Fruit fly (Drosophila melanogaster) whole organism, prepupa: ENCODE measurements around the gene Lmpt.
A peak's percentile ranks its signal among the peaks of the same experiment; 100 is the strongest.

Source experiments
- Blimp-1 ChIP-seq: fragments of 200-800 bp; sonication (Bioruptor generic); optimal IDR thresholded peaks from 3 replicates; lab custom pipeline; 2017; ENCODE audit warnings: missing biosample characterization, missing genetic modification characterization, mild to moderate bottlenecking, moderate library complexity, missing genetic modification reagents
- CG10631 ChIP-seq: fragments of 200-800 bp; sonication (Bioruptor generic); optimal IDR thresholded peaks from 2 replicates; lab custom pipeline; 2016; ENCODE audit warnings: missing biosample characterization, missing genetic modification characterization
- CG10669 ChIP-seq: fragments of 200-800 bp; sonication (Bioruptor generic); optimal IDR thresholded peaks from 3 replicates; lab custom pipeline; 2018; ENCODE audit warnings: missing biosample characterization, mild to moderate bottlenecking, missing genetic modification characterization, moderate library complexity
- CG11294 ChIP-seq: fragments of 200-800 bp; sonication (Bioruptor generic); IDR thresholded peaks from 2 replicates; pipeline ENCODE4 v1.3.6; 2022; ENCODE audit warnings: missing biosample characterization, missing genetic modification characterization
- CG11762 ChIP-seq: fragments of 200-800 bp; sonication (Bioruptor generic); optimal IDR thresholded peaks from 3 replicates; lab custom pipeline; 2016; ENCODE audit warnings: missing biosample characterization, missing genetic modification characterization; ENCODE audit not compliant: insufficient read depth
- CG11902 ChIP-seq: fragments of 200-800 bp; sonication (Bioruptor generic); optimal IDR thresholded peaks from 3 replicates; lab custom pipeline; 2016; ENCODE audit warnings: missing biosample characterization, missing genetic modification characterization
- CG15336 ChIP-seq: fragments of 200-800 bp; sonication (Bioruptor generic); IDR thresholded peaks from 2 replicates; pipeline ENCODE4 v1.3.6; 2022; ENCODE audit warnings: missing biosample characterization, missing genetic modification characterization
- CG1621 ChIP-seq: fragments of 200-800 bp; sonication (Bioruptor generic); optimal IDR thresholded peaks from 3 replicates; lab custom pipeline; 2018; ENCODE audit warnings: missing biosample characterization, mild to moderate bottlenecking, missing genetic modification characterization
- CG31627 ChIP-seq: fragments of 200-800 bp; sonication (Bioruptor generic); optimal IDR thresholded peaks from 3 replicates; lab custom pipeline; 2016; ENCODE audit warnings: missing biosample characterization, missing genetic modification characterization
- CG32006 ChIP-seq: fragments of 200-800 bp; sonication (Bioruptor generic); optimal IDR thresholded peaks from 3 replicates; lab custom pipeline; 2017; ENCODE audit warnings: missing biosample characterization, mild to moderate bottlenecking, missing genetic modification characterization
- CG34406 ChIP-seq: fragments of 200-800 bp; sonication (Bioruptor generic); optimal IDR thresholded peaks from 3 replicates; lab custom pipeline; 2016; ENCODE audit warnings: missing biosample characterization, missing genetic modification characterization
- CG4318 ChIP-seq: fragments of 200-800 bp; sonication (Bioruptor generic); optimal IDR thresholded peaks from 3 replicates; lab custom pipeline; 2017; ENCODE audit warnings: missing biosample characterization, mild to moderate bottlenecking, missing genetic modification characterization
- CG6163 ChIP-seq: fragments of 200-800 bp; sonication (Bioruptor generic); IDR thresholded peaks from 3 replicates; pipeline ENCODE4 v1.3.6; 2022; ENCODE audit warnings: missing biosample characterization, missing genetic modification characterization
- CG6276 ChIP-seq: fragments of 200-800 bp; sonication (Bioruptor generic); optimal IDR thresholded peaks from 2 replicates; lab custom pipeline; 2017; ENCODE audit warnings: missing biosample characterization, mild to moderate bottlenecking, missing genetic modification characterization
- CG6792 ChIP-seq: fragments of 200-800 bp; sonication (Bioruptor generic); optimal IDR thresholded peaks from 3 replicates; lab custom pipeline; 2016; ENCODE audit warnings: missing biosample characterization, missing genetic modification characterization
- CG8119 ChIP-seq: fragments of 200-800 bp; sonication (Bioruptor generic); IDR thresholded peaks from 3 replicates; pipeline ENCODE4 v1.3.6; 2022; ENCODE audit warnings: missing biosample characterization, missing genetic modification characterization
- CG8319 ChIP-seq: fragments of 200-800 bp; sonication (Bioruptor generic); optimal IDR thresholded peaks from 3 replicates; lab custom pipeline; 2016; ENCODE audit warnings: missing biosample characterization, missing genetic modification characterization
- CG8632 ChIP-seq: fragments of 200-800 bp; sonication (Bioruptor generic); optimal IDR thresholded peaks from 3 replicates; lab custom pipeline; 2016; ENCODE audit warnings: missing biosample characterization, missing genetic modification characterization
- CG9139 ChIP-seq: fragments of 200-800 bp; sonication (Bioruptor generic); optimal IDR thresholded peaks from 3 replicates; lab custom pipeline; 2017; ENCODE audit warnings: missing biosample characterization, mild to moderate bottlenecking, missing genetic modification characterization
- Eip93F ChIP-seq: fragments of 200-800 bp; sonication (Bioruptor generic); optimal IDR thresholded peaks from 2 replicates; lab custom pipeline; 2016; ENCODE audit warnings: missing biosample characterization, mild to moderate bottlenecking, missing genetic modification characterization
- Ets21C ChIP-seq: fragments of 200-800 bp; sonication (Bioruptor generic); optimal IDR thresholded peaks from 3 replicates; lab custom pipeline; 2016; ENCODE audit warnings: missing biosample characterization, missing genetic modification characterization
- Ets96B ChIP-seq: fragments of 200-800 bp; optimal IDR thresholded peaks from 2 replicates; lab custom pipeline; 2019; ENCODE audit warnings: missing biosample characterization, mild to moderate bottlenecking, missing genetic modification characterization, moderate library complexity
- Gug ChIP-seq: fragments of 200-800 bp; sonication (Bioruptor generic); IDR thresholded peaks from 2 replicates; pipeline ENCODE4 v1.3.6; 2022; ENCODE audit warnings: missing biosample characterization, missing genetic modification characterization
- Hr38 ChIP-seq: sonication (Bioruptor generic); optimal IDR thresholded peaks from 2 replicates; lab custom pipeline; 2016; ENCODE audit warnings: missing biosample characterization, missing genetic modification characterization
- Hr39 ChIP-seq: fragments of 200-800 bp; sonication (Bioruptor generic); optimal IDR thresholded peaks from 2 replicates; lab custom pipeline; 2016; ENCODE audit warnings: missing biosample characterization, missing genetic modification characterization
- Hr4 ChIP-seq: fragments of 200-800 bp; sonication (Bioruptor generic); optimal IDR thresholded peaks from 3 replicates; lab custom pipeline; 2016; ENCODE audit warnings: missing biosample characterization, missing genetic modification characterization
- Met ChIP-seq: fragments of 200-800 bp; sonication (Bioruptor generic); optimal IDR thresholded peaks from 3 replicates; lab custom pipeline; 2016; ENCODE audit warnings: missing biosample characterization, missing genetic modification characterization
- OdsH ChIP-seq: fragments of 200-800 bp; sonication (Bioruptor generic); optimal IDR thresholded peaks from 3 replicates; lab custom pipeline; 2016; ENCODE audit warnings: missing biosample characterization, missing genetic modification characterization
- Smox ChIP-seq: fragments of 200-800 bp; sonication (Bioruptor generic); optimal IDR thresholded peaks from 3 replicates; lab custom pipeline; 2016; ENCODE audit warnings: missing biosample characterization, missing genetic modification characterization
- Sox102F ChIP-seq: fragments of 200-800 bp; sonication (Bioruptor generic); optimal IDR thresholded peaks from 2 replicates; lab custom pipeline; 2016; ENCODE audit warnings: missing biosample characterization, mild to moderate bottlenecking, missing genetic modification characterization
- Sox15 ChIP-seq: fragments of 200-800 bp; sonication (Bioruptor generic); optimal IDR thresholded peaks from 3 replicates; lab custom pipeline; 2016; ENCODE audit warnings: missing biosample characterization, missing genetic modification characterization
- achi ChIP-seq: fragments of 200-800 bp; sonication (Bioruptor generic); optimal IDR thresholded peaks from 3 replicates; lab custom pipeline; 2016; ENCODE audit warnings: missing biosample characterization, missing genetic modification characterization
- cyc ChIP-seq: fragments of 200-800 bp; sonication (Bioruptor generic); optimal IDR thresholded peaks from 3 replicates; lab custom pipeline; 2016; ENCODE audit warnings: missing biosample characterization, missing genetic modification characterization
- dsx ChIP-seq: fragments of 200-800 bp; optimal IDR thresholded peaks from 3 replicates; lab custom pipeline; 2019; ENCODE audit warnings: missing biosample characterization, mild to moderate bottlenecking, missing genetic modification characterization, moderate library complexity; ENCODE audit not compliant: poor library complexity, severe bottlenecking
- eg ChIP-seq: fragments of 200-800 bp; sonication (Bioruptor generic); IDR thresholded peaks from 3 replicates; pipeline ENCODE4 v1.3.6; 2022; ENCODE audit warnings: missing biosample characterization, missing genetic modification characterization
- esn ChIP-seq: fragments of 200-800 bp; sonication (Bioruptor generic); optimal IDR thresholded peaks from 2 replicates; lab custom pipeline; 2016; ENCODE audit warnings: missing biosample characterization, mild to moderate bottlenecking, missing genetic modification characterization, moderate library complexity
- fd59A ChIP-seq: fragments of 200-800 bp; sonication (Bioruptor generic); optimal IDR thresholded peaks from 2 replicates; lab custom pipeline; 2017; ENCODE audit warnings: missing biosample characterization, mild to moderate bottlenecking, missing genetic modification characterization, missing genetic modification reagents
- fkh ChIP-seq: fragments of 200-800 bp; sonication (Bioruptor generic); optimal IDR thresholded peaks from 3 replicates; lab custom pipeline; 2017; ENCODE audit warnings: missing biosample characterization, mild to moderate bottlenecking, missing genetic modification characterization, moderate library complexity
- lz ChIP-seq: fragments of 200-800 bp; sonication (Bioruptor generic); optimal IDR thresholded peaks from 3 replicates; lab custom pipeline; 2016; ENCODE audit warnings: missing biosample characterization, missing genetic modification characterization
- net ChIP-seq: fragments of 200-800 bp; sonication (Bioruptor generic); optimal IDR thresholded peaks from 3 replicates; lab custom pipeline; 2016; ENCODE audit warnings: missing biosample characterization, missing genetic modification characterization
- pdm3 ChIP-seq: fragments of 200-800 bp; sonication (Bioruptor generic); optimal IDR thresholded peaks from 3 replicates; lab custom pipeline; 2016; ENCODE audit warnings: missing biosample characterization, missing genetic modification characterization
- salr ChIP-seq, 2 experiments: fragments of 200-800 bp; sonication (Bioruptor generic); optimal IDR thresholded peaks; 3 replicates each; lab custom pipeline; 2016 to 2018; ENCODE audit warnings: missing biosample characterization in 2 of 2, missing genetic modification characterization in 2 of 2, mild to moderate bottlenecking in 1 of 2
- spab ChIP-seq: fragments of 200-800 bp; sonication (Bioruptor generic); optimal IDR thresholded peaks from 2 replicates; lab custom pipeline; 2017; ENCODE audit warnings: missing biosample characterization, mild to moderate bottlenecking, missing genetic modification characterization, missing genetic modification reagents
- ss ChIP-seq, 2 experiments: fragments of 200-800 bp; sonication (Bioruptor generic); optimal IDR thresholded peaks; 2 replicates in 1 of 2; 3 replicates in 1 of 2; lab custom pipeline; 2017 to 2018; ENCODE audit warnings: mild to moderate bottlenecking in 2 of 2, missing biosample characterization in 2 of 2, missing genetic modification characterization in 2 of 2, moderate library complexity in 1 of 2
- svp ChIP-seq: fragments of 200-800 bp; sonication (Bioruptor generic); peaks from one replicate; lab custom pipeline; 2016; ENCODE audit warnings: missing biosample characterization, missing genetic modification characterization
- topi ChIP-seq: fragments of 200-800 bp; sonication (Bioruptor generic); optimal IDR thresholded peaks from 3 replicates; lab custom pipeline; 2016; ENCODE audit warnings: missing biosample characterization, missing genetic modification characterization
- vri ChIP-seq: fragments of 200-800 bp; sonication (Bioruptor generic); optimal IDR thresholded peaks from 3 replicates; lab custom pipeline; 2016; ENCODE audit warnings: missing biosample characterization, mild to moderate bottlenecking, missing genetic modification characterization

Lmpt gene

DNA sequence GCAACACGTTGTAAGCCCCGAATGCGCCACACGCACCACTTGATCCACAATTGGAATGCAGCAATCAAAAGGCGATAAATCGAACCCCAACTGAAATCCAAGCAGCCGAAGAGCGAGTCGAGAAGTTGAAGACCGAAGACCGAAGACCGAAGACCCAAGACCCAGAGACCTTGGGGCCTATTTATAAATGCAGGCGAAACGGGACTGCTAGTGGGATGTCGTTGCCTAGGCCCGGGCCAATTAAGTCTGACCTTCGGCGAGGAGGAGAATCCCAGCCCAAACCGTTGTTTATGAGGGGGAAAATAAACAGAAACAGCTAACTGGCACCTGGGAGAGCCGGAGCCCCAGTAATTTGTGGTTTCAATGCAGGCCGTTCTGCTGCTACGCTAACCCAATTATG is 71.6 kb downstream of the Lmpt start:
- peak in 1 of 2 experiments; percentile 87 for TF ChIP-seq ss (GFP tag; optimal IDR thresholded peaks at IDR 0.05; lab: Kevin White, UChicago)
- TF ChIP-seq CG6163 (GFP tag; lab: Robert Waterston, UW) = no peak
- TF ChIP-seq Ets96B (tag; lab: Kevin White, UChicago) = no peak
- peak; percentile 26 for TF ChIP-seq CG1621 (tag; lab: Kevin White, UChicago)

DNA sequence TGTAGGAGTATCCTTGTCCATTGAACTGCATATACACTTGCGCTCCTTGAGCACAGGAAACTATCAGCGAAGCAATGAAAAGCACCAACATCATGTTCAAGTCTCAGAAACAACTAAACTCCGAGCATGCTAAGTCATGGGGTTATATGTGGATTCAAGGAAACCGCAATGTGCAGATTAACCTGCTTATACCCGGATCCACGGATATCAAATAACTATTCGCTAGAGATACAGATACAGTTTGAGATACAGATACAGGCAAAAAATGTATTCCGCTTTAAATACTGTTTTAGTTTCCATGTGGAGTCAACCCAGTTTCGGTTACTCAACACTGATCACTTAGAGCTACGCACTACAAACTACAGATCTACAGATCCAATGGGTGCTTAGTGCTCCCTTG is 73.8 kb downstream of the Lmpt start, which contains the start of gene CG13022:
CG13022 (minus strand) TSS at position 101 of the 400 bp plus-strand sequence.
- no peak for TF ChIP-seq spab (GFP tag; lab: Kevin White, UChicago)
- TF ChIP-seq cyc = no peak
- no peak for TF ChIP-seq pdm3 (GFP tag; lab: Kevin White, UChicago)
- no peak for TF ChIP-seq CG11762 (GFP tag; lab: Kevin White, UChicago)
- TF ChIP-seq net = no peak
- no peak for TF ChIP-seq fkh
- no peak for TF ChIP-seq CG34406 (GFP tag; lab: Kevin White, UChicago)
- TF ChIP-seq CG8319 (GFP tag; lab: Kevin White, UChicago) = no peak
- no peak for TF ChIP-seq Sox15 (GFP tag; lab: Kevin White, UChicago)

DNA sequence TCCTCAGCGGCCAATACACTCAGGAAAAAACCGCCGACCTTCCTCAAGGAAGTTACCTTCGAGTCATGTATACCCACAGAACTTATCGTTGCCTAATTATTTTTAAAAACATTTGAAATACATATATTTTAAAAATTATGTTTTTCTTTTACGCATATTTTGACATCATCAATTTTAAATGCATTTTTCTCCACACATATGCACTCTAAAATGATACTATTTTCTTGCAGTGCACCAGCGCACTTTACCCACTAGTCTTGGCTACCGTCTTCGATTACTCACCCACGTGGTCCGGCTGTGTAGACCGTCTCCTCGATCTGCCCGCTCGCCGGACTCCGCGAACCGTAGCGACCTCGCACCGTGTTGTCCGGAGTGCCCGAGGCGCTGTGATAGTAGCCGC is 76.2 kb downstream of the Lmpt start:
- TF ChIP-seq CG9139 (GFP tag; lab: Kevin White, UChicago) = peak; percentile 17
- TF ChIP-seq fkh = no peak
- TF ChIP-seq eg = no peak
- TF ChIP-seq OdsH (GFP tag; lab: Kevin White, UChicago) = peak; percentile 56
- peak; percentile 38 for TF ChIP-seq pdm3 (GFP tag; lab: Kevin White, UChicago)
- TF ChIP-seq Hr38 (GFP tag; lab: Kevin White, UChicago) = no peak
- peak; percentile 85 for TF ChIP-seq svp
- peak; percentile 64 for TF ChIP-seq CG32006 (GFP tag; lab: Kevin White, UChicago)
- TF ChIP-seq CG11294 (GFP tag; lab: Robert Waterston, UW) = no peak
- peak; percentile 0 for TF ChIP-seq dsx (GFP tag; lab: Kevin White, UChicago)
- no peak for TF ChIP-seq Blimp-1
- peak; percentile 19 for TF ChIP-seq Sox102F (GFP tag; lab: Kevin White, UChicago)
- TF ChIP-seq vri (GFP tag; lab: Kevin White, UChicago) = no peak
- TF ChIP-seq CG6792 = peak; percentile 43
- TF ChIP-seq Ets96B (tag; lab: Kevin White, UChicago) = peak; percentile 55
- TF ChIP-seq CG8632 (GFP tag; lab: Kevin White, UChicago) = peak; percentile 42
- TF ChIP-seq fd59A = peak; percentile 49
- peak; percentile 25 for TF ChIP-seq CG31627
- TF ChIP-seq salr (GFP tag; optimal IDR thresholded peaks at IDR 0.05; lab: Kevin White, UChicago) = peak in 1 of 2 experiments; percentile 6
- TF ChIP-seq Smox (GFP tag; lab: Kevin White, UChicago) = peak; percentile 14
- no peak for TF ChIP-seq Ets21C (GFP tag; lab: Kevin White, UChicago)
- no peak for TF ChIP-seq CG8319 (GFP tag; lab: Kevin White, UChicago)
- TF ChIP-seq CG1621 (tag; lab: Kevin White, UChicago) = peak; percentile 65
- TF ChIP-seq CG10669 (GFP tag; lab: Kevin White, UChicago) = no peak
- peak; percentile 5 for TF ChIP-seq Hr4 (GFP tag; lab: Kevin White, UChicago)
- no peak for TF ChIP-seq Gug (GFP tag; lab: Robert Waterston, UW)
- peak; percentile 45; the same call in 2 of the 3 replicates for TF ChIP-seq CG8119 (GFP tag; lab: Robert Waterston, UW)
- TF ChIP-seq CG6276 (GFP tag; lab: Kevin White, UChicago) = peak; percentile 6
- TF ChIP-seq CG10631 (GFP tag; lab: Kevin White, UChicago) = peak; percentile 27
- TF ChIP-seq CG15336 (GFP tag; lab: Robert Waterston, UW) = peak; percentile 42
- TF ChIP-seq cyc = no peak
- TF ChIP-seq lz (GFP tag; lab: Kevin White, UChicago) = peak; percentile 43
- no peak for TF ChIP-seq topi (GFP tag; lab: Kevin White, UChicago)
- TF ChIP-seq Eip93F (GFP tag; lab: Kevin White, UChicago) = no peak
- TF ChIP-seq CG11902 (GFP tag; lab: Kevin White, UChicago) = no peak
- peak; percentile 43 for TF ChIP-seq esn (GFP tag; lab: Kevin White, UChicago)
- peak; percentile 9 for TF ChIP-seq CG4318 (GFP tag; lab: Kevin White, UChicago)
- TF ChIP-seq Hr39 (GFP tag; lab: Kevin White, UChicago) = peak; percentile 33
- peak; percentile 47 for TF ChIP-seq achi
- peak; percentile 37 for TF ChIP-seq Met (GFP tag; lab: Kevin White, UChicago)
